Worm (Caenorhabditis elegans): ENCODE results near the gene Y11D7A.19.
"Not testable (repeated sequence)": the region's sequence is repeated elsewhere in the genome, so short reads cannot be mapped to it uniquely, and the experiment has no call there.

Y11D7A.19 gene

DNA sequence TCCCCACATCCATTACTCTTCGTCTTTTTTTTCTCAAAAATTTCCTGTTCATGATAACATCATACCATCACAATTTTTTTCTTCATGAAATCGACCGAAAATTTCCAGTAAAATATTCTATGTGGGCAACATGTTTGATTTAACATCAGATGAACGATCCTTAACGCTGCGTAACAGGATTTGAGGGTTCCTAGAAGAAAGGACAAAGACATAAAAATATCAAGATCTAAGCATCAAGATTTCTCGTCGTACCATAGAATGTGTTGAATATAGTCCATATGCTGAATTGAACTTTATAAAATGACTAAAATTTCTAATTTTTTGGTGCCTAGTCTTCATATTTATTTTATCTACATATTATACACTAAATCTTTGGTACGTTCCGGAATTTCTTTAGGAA is 33.8 kb upstream of the Y11D7A.19 start, which contains the start of gene F49C12.3:
Gene F49C12.3, plus strand, starts transcription at position 301 of the 400 bp plus-strand sequence.
- TF ChIP-seq nhr-28 (tag; optimal IDR thresholded peaks at IDR 0.05), result no peak
- TF ChIP-seq nhr-47 (tag; optimal IDR thresholded peaks at IDR 0.05), result no peak
- TF ChIP-seq lir-3 (tag; optimal IDR thresholded peaks at IDR 0.05; ENCODE audit: poor library complexity), result no peak
- no peak for TF ChIP-seq snu-23 (GFP tag; optimal IDR thresholded peaks at IDR 0.05)
- TF ChIP-seq ceh-88 (GFP tag; IDR thresholded peaks at IDR 0.05), result no peak
- TF ChIP-seq pqm-1 (tag; optimal IDR thresholded peaks at IDR 0.05), result no peak
- no peak for TF ChIP-seq irx-1 (tag; optimal IDR thresholded peaks at IDR 0.05)
- no peak for TF ChIP-seq C34B4.2 (tag; optimal IDR thresholded peaks at IDR 0.05)
- TF ChIP-seq mdl-1 (tag; optimal IDR thresholded peaks at IDR 0.05), result no peak
- no peak for TF ChIP-seq tbx-2 (tag; optimal IDR thresholded peaks at IDR 0.05)
- no peak for TF ChIP-seq vab-15 (tag; optimal IDR thresholded peaks at IDR 0.05)
- no peak for TF ChIP-seq unc-62 (GFP tag; optimal IDR thresholded peaks at IDR 0.05)
- no peak for TF ChIP-seq efl-3 (GFP tag; optimal IDR thresholded peaks at IDR 0.05)
- TF ChIP-seq F16B12.6 (tag; optimal IDR thresholded peaks at IDR 0.05), result no peak
- TF ChIP-seq rnt-1 (tag; optimal IDR thresholded peaks at IDR 0.05), result no peak
- TF ChIP-seq grh-1 (GFP tag; IDR thresholded peaks at IDR 0.05), result no peak
- TF ChIP-seq unc-86 (tag; optimal IDR thresholded peaks at IDR 0.05), result no peak
- no peak for TF ChIP-seq nhr-237 (tag; optimal IDR thresholded peaks at IDR 0.05)
- no peak for TF ChIP-seq aha-1 (tag; optimal IDR thresholded peaks at IDR 0.05)

- no peak for TF ChIP-seq pag-3 (tag; optimal IDR thresholded peaks at IDR 0.05; ENCODE audit: borderline replicate concordance, insufficient read depth)
- TF ChIP-seq mab-9 (GFP tag; IDR thresholded peaks at IDR 0.05), result no peak
- TF ChIP-seq zag-1 (tag; optimal IDR thresholded peaks at IDR 0.05), result no peak
- TF ChIP-seq hlh-17 (GFP tag; optimal IDR thresholded peaks at IDR 0.05; ENCODE audit: borderline replicate concordance), result no peak
- no peak for TF ChIP-seq lin-14 (GFP tag; optimal IDR thresholded peaks at IDR 0.05)
- no peak for TF ChIP-seq rnt-1 (tag; optimal IDR thresholded peaks at IDR 0.05)
- TF ChIP-seq alr-1 (tag; optimal IDR thresholded peaks at IDR 0.05; ENCODE audit: borderline replicate concordance), result no peak
- no peak for TF ChIP-seq ztf-4 (tag; optimal IDR thresholded peaks at IDR 0.05)
- TF ChIP-seq aha-1 (tag; optimal IDR thresholded peaks at IDR 0.05), result no peak
- TF ChIP-seq fkh-10 (GFP tag; optimal IDR thresholded peaks at IDR 0.05), result no peak
Observed at ce11 chrIV:9299145-9299544, 32.8 kb upstream of the Y11D7A.19 start, which contains the start of gene F49C12.2. F49C12.2 (minus strand) TSS chrIV:9299245.

- no peak for TF ChIP-seq ceh-90 (tag; optimal IDR thresholded peaks at IDR 0.05)
- TF ChIP-seq lin-13 (GFP tag; optimal IDR thresholded peaks at IDR 0.05), result no peak
- no peak for TF ChIP-seq F16B12.6 (tag; optimal IDR thresholded peaks at IDR 0.05)
- TF ChIP-seq nhr-237 (tag; optimal IDR thresholded peaks at IDR 0.05), result no peak
- TF ChIP-seq unc-86 (tag; optimal IDR thresholded peaks at IDR 0.05), result no peak
- TF ChIP-seq hlh-4 (tag; optimal IDR thresholded peaks at IDR 0.05), result no peak
- no peak for TF ChIP-seq lin-15B (tag; optimal IDR thresholded peaks at IDR 0.05)
- TF ChIP-seq aha-1 (tag; optimal IDR thresholded peaks at IDR 0.05), result no peak
- no peak for TF ChIP-seq fkh-4 (tag; optimal IDR thresholded peaks at IDR 0.05; ENCODE audit: borderline replicate concordance)
- no peak for TF ChIP-seq dsc-1 (tag; optimal IDR thresholded peaks at IDR 0.05)
- no peak for TF ChIP-seq nhr-12 (tag; optimal IDR thresholded peaks at IDR 0.05)
- TF ChIP-seq alr-1 (tag; optimal IDR thresholded peaks at IDR 0.05; ENCODE audit: borderline replicate concordance), result no peak
- TF ChIP-seq sup-37 (GFP tag; optimal IDR thresholded peaks at IDR 0.05), result no peak
- no peak for TF ChIP-seq fos-1 (tag; optimal IDR thresholded peaks at IDR 0.05)
Observed at ce11 chrIV:9296285-9296684, 29.9 kb upstream of the Y11D7A.19 start, which contains the start of gene F49C12.1. F49C12.1 (minus strand) TSS chrIV:9296354.

- TF ChIP-seq ets-5 (GFP tag; IDR thresholded peaks at IDR 0.05); nhr-84 (tag; optimal IDR thresholded peaks at IDR 0.05); ztf-4 (tag; optimal IDR thresholded peaks at IDR 0.05): not testable (repeated sequence)
Observed at ce11 chrIV:9293825-9294224, 27.5 kb upstream of the Y11D7A.19 start, which contains the start of gene nhr-264. nhr-264 (minus strand) TSS chrIV:9293925.
